Worm (Caenorhabditis elegans): ENCODE measurements around the gene clh-2.

DNA sequence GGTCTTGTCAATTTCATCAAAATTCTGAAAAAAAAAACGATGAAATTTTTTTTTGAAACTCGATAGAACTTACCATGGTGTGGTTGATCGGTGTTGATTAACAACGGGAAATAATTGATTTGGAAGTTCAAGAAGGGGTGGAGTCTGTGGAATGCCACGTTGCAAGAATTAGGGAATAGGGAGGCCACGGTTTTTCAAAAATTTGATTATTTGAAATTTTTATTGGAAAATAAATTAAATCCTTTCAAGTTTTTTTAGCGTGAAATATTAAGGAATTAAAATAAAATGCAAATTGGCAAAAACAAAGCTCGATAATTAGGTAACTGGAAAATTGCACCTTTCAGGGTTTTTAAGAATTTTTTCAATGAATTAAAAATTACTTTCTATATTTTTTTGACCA, 12.2 kb upstream of the clh-2 start, which contains the start of gene rmd-3:
- no peak for TF ChIP-seq hlh-1 (tag; optimal IDR thresholded peaks at IDR 0.05)
- no peak for TF ChIP-seq unc-120 (tag; optimal IDR thresholded peaks at IDR 0.05; ENCODE audit: poor library complexity, severe bottlenecking)
- TF ChIP-seq unc-39 (tag; optimal IDR thresholded peaks at IDR 0.05): no peak
- no peak for TF ChIP-seq lsy-2 (tag; optimal IDR thresholded peaks at IDR 0.05)
- no peak for TF ChIP-seq elt-3 (tag; optimal IDR thresholded peaks at IDR 0.05)
- no peak for TF ChIP-seq mab-5 (tag; optimal IDR thresholded peaks at IDR 0.05)
- no peak for TF ChIP-seq unc-62 (GFP tag; optimal IDR thresholded peaks at IDR 0.05)

All from whole organism, mixed stage, embryonic.